Fruit fly (Drosophila melanogaster) S2 (cell line): ENCODE results near the gene spz3.

Experiments used
- CG8478 ChIP-seq: fragments of >200 bp; optimal IDR thresholded peaks from 2 replicates; lab custom pipeline; 2018
- CTCF ChIP-seq, 2 experiments: fragments of >200 bp; optimal IDR thresholded peaks; 2 replicates each; lab custom pipeline; 2018

dm6 chr2L:7841244-7841643 is 38.1 kb downstream of the spz3 start:
- TF ChIP-seq CTCF (optimal IDR thresholded peaks at IDR 0.05; lab: Kevin White, UChicago), result no peak
- no peak for TF ChIP-seq CG8478 (lab: Kevin White, UChicago)
